Worm (Caenorhabditis elegans) whole organism, young adult: ENCODE measurements around the gene srx-31.
"Not testable (repeated sequence)": the region's sequence is repeated elsewhere in the genome, so short reads cannot be mapped to it uniquely, and the experiment has no call there.

Experiments
- B0336.3 ChIP-seq: fragments of 200-800 bp; sonication (Bioruptor generic); IDR thresholded peaks from 2 replicates; pipeline ENCODE4 v1.3.6; 2022; ENCODE audit warnings: missing genetic modification characterization, missing compliant biosample characterization
- D2030.7 ChIP-seq: fragments of 200-800 bp; sonication (Bioruptor generic); IDR thresholded peaks from 2 replicates; pipeline ENCODE4 v1.3.6; 2022; ENCODE audit warnings: missing genetic modification reagents, missing genetic modification characterization, missing compliant biosample characterization
- F10E7.11 ChIP-seq: sonication (generic microtip); optimal IDR thresholded peaks from 2 replicates; lab custom pipeline; 2017; ENCODE audit warnings: mild to moderate bottlenecking, missing genetic modification characterization, moderate library complexity, missing compliant biosample characterization
- F33H1.4 ChIP-seq: fragments of 200-800 bp; sonication (Bioruptor generic); IDR thresholded peaks from 2 replicates; pipeline ENCODE4 v1.3.6; 2022; ENCODE audit warnings: missing genetic modification reagents, missing genetic modification characterization, missing compliant biosample characterization
- F39B2.1 ChIP-seq: fragments of 200-800 bp; sonication (Bioruptor generic); IDR thresholded peaks from 2 replicates; pipeline ENCODE4 v1.3.6; 2022; ENCODE audit warnings: missing genetic modification reagents, missing genetic modification characterization, missing compliant biosample characterization
- F49E8.2 ChIP-seq: sonication (generic microtip); optimal IDR thresholded peaks from 3 replicates; lab custom pipeline; 2017; ENCODE audit warnings: missing genetic modification characterization, mild to moderate bottlenecking, missing compliant biosample characterization, antibody characterized with exemption, moderate library complexity; ENCODE audit not compliant: insufficient read depth
- K12H6.12 ChIP-seq: fragments of 200-800 bp; sonication (Bioruptor generic); optimal IDR thresholded peaks from 2 replicates; lab custom pipeline; 2018; ENCODE audit warnings: mild to moderate bottlenecking, missing genetic modification characterization, missing compliant biosample characterization
- T26A5.8 ChIP-seq: sonication (generic microtip); optimal IDR thresholded peaks from 2 replicates; lab custom pipeline; 2016; ENCODE audit warnings: missing genetic modification characterization, missing compliant biosample characterization
- Y67H2A.10 ChIP-seq: fragments of 200-800 bp; sonication (Bioruptor generic); conservative IDR thresholded peaks from 2 replicates; pipeline ENCODE4 v1.3.6; 2022; ENCODE audit warnings: missing genetic modification reagents, missing genetic modification characterization, missing compliant biosample characterization
- akir-1 ChIP-seq: fragments of 200-800 bp; sonication (Bioruptor generic); optimal IDR thresholded peaks from 2 replicates; lab custom pipeline; 2018; ENCODE audit warnings: mild to moderate bottlenecking, missing genetic modification characterization, moderate library complexity, missing compliant biosample characterization
- aptf-2 ChIP-seq: fragments of 200-800 bp; sonication (Bioruptor generic); conservative IDR thresholded peaks from 2 replicates; pipeline ENCODE4 v1.3.6; 2022; ENCODE audit warnings: missing genetic modification reagents, missing genetic modification characterization, missing compliant biosample characterization
- athp-1 ChIP-seq: sonication (generic microtip); optimal IDR thresholded peaks from 2 replicates; lab custom pipeline; 2017; ENCODE audit warnings: mild to moderate bottlenecking, missing genetic modification characterization, missing compliant biosample characterization
- attf-5 ChIP-seq: fragments of 200-800 bp; sonication (Bioruptor generic); optimal IDR thresholded peaks from 2 replicates; lab custom pipeline; 2018; ENCODE audit warnings: mild to moderate bottlenecking, missing genetic modification characterization, missing compliant biosample characterization
- attf-6 ChIP-seq: fragments of 200-800 bp; sonication (Bioruptor generic); IDR thresholded peaks from 2 replicates; pipeline ENCODE4 v1.3.6; 2022; ENCODE audit warnings: missing genetic modification reagents, missing genetic modification characterization, missing compliant biosample characterization
- bed-2 ChIP-seq: fragments of 200-800 bp; sonication (Bioruptor generic); IDR thresholded peaks from 2 replicates; pipeline ENCODE4 v1.3.6; 2022; ENCODE audit warnings: missing genetic modification reagents, missing genetic modification characterization, missing compliant biosample characterization
- cebp-2 ChIP-seq: fragments of 200-800 bp; sonication (Bioruptor generic); IDR thresholded peaks from 2 replicates; pipeline ENCODE4 v1.3.6; 2022; ENCODE audit warnings: missing genetic modification characterization, missing compliant biosample characterization
- ceh-91 ChIP-seq: fragments of 200-800 bp; sonication (Bioruptor generic); IDR thresholded peaks from 2 replicates; pipeline ENCODE4 v1.3.6; 2022; ENCODE audit warnings: missing genetic modification reagents, missing genetic modification characterization, missing compliant biosample characterization
- die-1 ChIP-seq: sonication (generic microtip); optimal IDR thresholded peaks from 2 replicates; lab custom pipeline; 2016; ENCODE audit warnings: missing genotype, mild to moderate bottlenecking, missing genetic modification characterization, missing compliant biosample characterization
- egl-18 ChIP-seq: fragments of 200-800 bp; sonication (Bioruptor generic); IDR thresholded peaks from 2 replicates; pipeline ENCODE4 v1.3.6; 2022; ENCODE audit warnings: missing genetic modification reagents, missing genetic modification characterization, missing compliant biosample characterization
- egrh-3 ChIP-seq: fragments of 200-800 bp; sonication (Bioruptor generic); IDR thresholded peaks from 2 replicates; pipeline ENCODE4 v1.3.6; 2022; ENCODE audit warnings: missing genetic modification reagents, missing genetic modification characterization, missing compliant biosample characterization
- ets-4 ChIP-seq: fragments of 200-800 bp; sonication (Bioruptor generic); optimal IDR thresholded peaks from 2 replicates; lab custom pipeline; 2018; ENCODE audit warnings: mild to moderate bottlenecking, missing genetic modification characterization, missing compliant biosample characterization
- hlh-12 ChIP-seq: sonication (generic microtip); optimal IDR thresholded peaks from 2 replicates; lab custom pipeline; 2016; ENCODE audit warnings: missing genetic modification characterization, missing compliant biosample characterization
- hlh-26 ChIP-seq: fragments of 200-800 bp; sonication (Bioruptor generic); conservative IDR thresholded peaks from 2 replicates; pipeline ENCODE4 v1.3.6; 2022; ENCODE audit warnings: missing genetic modification reagents, missing genetic modification characterization, missing compliant biosample characterization
- hmg-1.2 ChIP-seq: fragments of 200-800 bp; sonication (Bioruptor generic); IDR thresholded peaks from 2 replicates; pipeline ENCODE4 v1.3.6; 2022; ENCODE audit warnings: missing genetic modification reagents, missing genetic modification characterization, missing compliant biosample characterization
- let-526 ChIP-seq: fragments of 200-800 bp; sonication (Bioruptor generic); IDR thresholded peaks from 2 replicates; pipeline ENCODE4 v1.3.6; 2022; ENCODE audit warnings: missing genetic modification reagents, missing genetic modification characterization, missing compliant biosample characterization
- lin-54 ChIP-seq: fragments of 200-800 bp; sonication (Bioruptor generic); optimal IDR thresholded peaks from 2 replicates; lab custom pipeline; 2018; ENCODE audit warnings: mild to moderate bottlenecking, missing genetic modification characterization, missing compliant biosample characterization
- lir-1 ChIP-seq: fragments of 200-800 bp; sonication (Bioruptor generic); conservative IDR thresholded peaks from 2 replicates; pipeline ENCODE4 v1.3.6; 2022; ENCODE audit warnings: missing genetic modification reagents, missing genetic modification characterization, missing compliant biosample characterization
- mcd-1 ChIP-seq: fragments of 200-800 bp; sonication (Bioruptor generic); IDR thresholded peaks from 2 replicates; pipeline ENCODE4 v1.3.6; 2022; ENCODE audit warnings: missing genetic modification reagents, missing genetic modification characterization, missing compliant biosample characterization
- nfya-2 ChIP-seq: fragments of 200-800 bp; sonication (Bioruptor generic); IDR thresholded peaks from 2 replicates; pipeline ENCODE4 v1.3.6; 2022; ENCODE audit warnings: missing genetic modification reagents, missing genetic modification characterization, missing compliant biosample characterization
- nhr-90 ChIP-seq: sonication (generic microtip); optimal IDR thresholded peaks from 2 replicates; lab custom pipeline; 2016; ENCODE audit warnings: missing genotype, mild to moderate bottlenecking, missing genetic modification characterization, missing compliant biosample characterization
- pha-4 ChIP-seq: fragments of 150-350 bp; sonication (generic microtip); optimal IDR thresholded peaks from 2 replicates; lab custom pipeline; 2014; ENCODE audit warnings: missing biosample characterization, missing genetic modification reagents, missing genetic modification characterization
- rpc-1 ChIP-seq, 2 experiments: fragments of 150-350 bp in 1 of 2; sonication (generic microtip) in 1 of 2; optimal IDR thresholded peaks; 2 replicates each; lab custom pipeline; 2014 to 2018; ENCODE audit warnings: missing biosample characterization in 1 of 2, missing genetic modification characterization in 1 of 2, missing genetic modification reagents in 1 of 2, missing genotype in 1 of 2
- snpc-1.3 ChIP-seq: sonication (generic microtip); optimal IDR thresholded peaks from 2 replicates; lab custom pipeline; 2017; ENCODE audit warnings: missing genetic modification characterization, mild to moderate bottlenecking, missing compliant biosample characterization, antibody characterized with exemption, moderate library complexity, missing genotype, missing genetic modification reagents; ENCODE audit not compliant: insufficient read depth
- snpc-3.4 ChIP-seq: sonication (generic microtip); optimal IDR thresholded peaks from 2 replicates; lab custom pipeline; 2017; ENCODE audit warnings: missing genetic modification characterization, mild to moderate bottlenecking, missing compliant biosample characterization, antibody characterized with exemption, moderate library complexity, missing genotype, missing genetic modification reagents
- sptf-2 ChIP-seq: fragments of 200-800 bp; sonication (Bioruptor generic); optimal IDR thresholded peaks from 2 replicates; lab custom pipeline; 2018; ENCODE audit warnings: mild to moderate bottlenecking, missing genetic modification characterization, missing compliant biosample characterization
- tbp1 ChIP-seq: fragments of 200-800 bp; sonication (Bioruptor generic); optimal IDR thresholded peaks from 2 replicates; lab custom pipeline; 2018; ENCODE audit warnings: mild to moderate bottlenecking, missing genetic modification characterization, missing compliant biosample characterization
- tlf-1 ChIP-seq: fragments of 200-800 bp; sonication (Bioruptor generic); optimal IDR thresholded peaks from 2 replicates; lab custom pipeline; 2018; ENCODE audit warnings: mild to moderate bottlenecking, missing genetic modification characterization, missing compliant biosample characterization
- unc-62 ChIP-seq: fragments of 150-350 bp; optimal IDR thresholded peaks from 2 replicates; lab custom pipeline; 2014; ENCODE audit warnings: missing biosample characterization, missing genetic modification reagents, missing genetic modification characterization
- zfh-2 ChIP-seq: fragments of 200-800 bp; sonication (Bioruptor generic); conservative IDR thresholded peaks from 2 replicates; pipeline ENCODE4 v1.3.6; 2022; ENCODE audit warnings: missing genetic modification reagents, missing genetic modification characterization, missing compliant biosample characterization
- zim-3 ChIP-seq: sonication (generic microtip); optimal IDR thresholded peaks from 2 replicates; lab custom pipeline; 2017; ENCODE audit warnings: mild to moderate bottlenecking, missing genetic modification characterization, moderate library complexity, missing compliant biosample characterization
- ztf-28 ChIP-seq: fragments of 200-800 bp; sonication (Bioruptor generic); IDR thresholded peaks from 2 replicates; pipeline ENCODE4 v1.3.6; 2022; ENCODE audit warnings: missing genetic modification reagents, missing genetic modification characterization, missing compliant biosample characterization
- ztf-6 ChIP-seq: fragments of 200-800 bp; sonication (Bioruptor generic); IDR thresholded peaks from 2 replicates; pipeline ENCODE4 v1.3.6; 2022; ENCODE audit warnings: missing genetic modification reagents, missing genetic modification characterization, missing compliant biosample characterization

srx-31 gene

ce11 chrV:849042-849441, 26.2 kb upstream of the srx-31 start:
- TF ChIP-seq mcd-1 (no peak), pha-4 (no peak), bed-2 (GFP tag; lab: Robert Waterston, UW) (no peak), F49E8.2 (tag; lab: Kevin White, UChicago) (no peak), nhr-90 (tag; lab: Kevin White, UChicago) (no peak), ets-4 (GFP tag; lab: Kevin White, UChicago) (no peak), cebp-2 (GFP tag; lab: Robert Waterston, UW) (no peak), nfya-2 (GFP tag; lab: Robert Waterston, UW) (no peak), ztf-6 (GFP tag; lab: Robert Waterston, UW) (no peak), Y67H2A.10 (GFP tag; lab: Robert Waterston, UW) (no peak), snpc-1.3 (no peak)

ce11 chrV:847521-847920, 24.7 kb upstream of the srx-31 start, which contains the start of gene srbc-13:
srbc-13 (plus strand) TSS chrV:847821.
- TF ChIP-seq athp-1 (tag; lab: Kevin White, UChicago): no peak
- TF ChIP-seq sptf-2 (GFP tag; lab: Kevin White, UChicago): no peak
- TF ChIP-seq aptf-2: no peak
- no peak for TF ChIP-seq attf-6 (GFP tag; lab: Robert Waterston, UW)
- no peak for TF ChIP-seq die-1
- no peak for TF ChIP-seq egl-18 (GFP tag; lab: Robert Waterston, UW)
- no peak for TF ChIP-seq akir-1 (GFP tag; lab: Kevin White, UChicago)
- no peak for TF ChIP-seq tlf-1 (GFP tag; lab: Kevin White, UChicago)
- TF ChIP-seq F33H1.4 (GFP tag; lab: Robert Waterston, UW): no peak
- TF ChIP-seq zim-3 (tag; lab: Kevin White, UChicago): no peak

DNA sequence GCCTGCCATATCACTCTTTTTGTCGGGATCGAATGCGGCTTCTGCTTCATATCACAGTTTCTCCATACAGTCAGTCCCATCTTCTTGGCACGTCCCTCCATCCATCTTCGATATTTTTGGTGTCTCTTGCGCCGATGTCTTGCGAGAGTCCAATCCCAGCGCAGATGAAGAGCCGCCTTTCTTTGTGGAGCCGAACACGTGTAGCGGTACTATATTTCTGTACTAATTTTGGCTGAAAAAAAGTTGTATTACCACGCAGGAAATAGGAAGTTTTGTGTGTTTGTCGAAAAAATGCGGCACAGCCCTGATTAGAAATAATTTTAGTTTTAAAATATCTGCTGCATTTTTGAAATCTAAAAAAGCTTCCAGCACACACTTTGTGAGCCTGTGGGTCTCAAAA, 20.3 kb upstream of the srx-31 start, which contains the start of gene K09C6.8:
TSS of gene K09C6.8 (minus strand) at position 101 of the 400 bp plus-strand sequence.
- not testable (repeated sequence) for TF ChIP-seq ztf-28; hlh-12 (tag; lab: Kevin White, UChicago); egrh-3 (GFP tag; lab: Robert Waterston, UW)

ce11 chrV:842611-843010, 19.8 kb upstream of the srx-31 start:
- TF ChIP-seq zfh-2 (GFP tag; lab: Robert Waterston, UW) (peak; percentile 89), attf-5 (GFP tag; lab: Kevin White, UChicago) (no peak), hlh-26 (GFP tag; lab: Robert Waterston, UW) (no peak), hmg-1.2 (GFP tag; lab: Robert Waterston, UW) (no peak), unc-62 (GFP tag; lab: Kevin White, UChicago) (no peak), ceh-91 (GFP tag; lab: Robert Waterston, UW) (no peak), snpc-3.4 (tag; lab: Kevin White, UChicago) (no peak), let-526 (no peak), rpc-1 (optimal IDR thresholded peaks at IDR 0.05; lab: Kevin White, UChicago) (no peak), rpc-1 (tag; optimal IDR thresholded peaks at IDR 0.05; lab: Kevin White, UChicago) (no peak), lin-54 (GFP tag; lab: Kevin White, UChicago) (no peak), B0336.3 (GFP tag; lab: Robert Waterston, UW) (no peak), F10E7.11 (no peak), lir-1 (no peak), K12H6.12 (no peak), mcd-1 (peak; percentile 59; the same call in 1 of the 2 replicates), D2030.7 (GFP tag; lab: Robert Waterston, UW) (0 out of 2 replicates have a peak, but pooled peaks have one; percentile 14), akir-1 (GFP tag; lab: Kevin White, UChicago) (no peak), T26A5.8 (tag; lab: Kevin White, UChicago) (no peak), egrh-3 (GFP tag; lab: Robert Waterston, UW) (peak; percentile 100), tbp1 (no peak), F39B2.1 (GFP tag; lab: Robert Waterston, UW) (no peak)
